Worm (Caenorhabditis elegans) whole organism, young adult: ENCODE data around the gene ubq-2.

Experiments
- B0261.1 ChIP-seq: sonication (generic microtip); optimal IDR thresholded peaks from 2 replicates; lab custom pipeline; 2016; ENCODE audit warnings: mild to moderate bottlenecking, missing genetic modification characterization, moderate library complexity, missing compliant biosample characterization
- B0336.3 ChIP-seq: fragments of 200-800 bp; sonication (Bioruptor generic); IDR thresholded peaks from 2 replicates; pipeline ENCODE4 v1.3.6; 2022; ENCODE audit warnings: missing genetic modification characterization, missing compliant biosample characterization
- D2030.7 ChIP-seq: fragments of 200-800 bp; sonication (Bioruptor generic); IDR thresholded peaks from 2 replicates; pipeline ENCODE4 v1.3.6; 2022; ENCODE audit warnings: missing genetic modification reagents, missing genetic modification characterization, missing compliant biosample characterization
- F37B4.10 ChIP-seq: fragments of 200-800 bp; sonication (Bioruptor generic); IDR thresholded peaks from 2 replicates; pipeline ENCODE4 v1.3.6; 2022; ENCODE audit warnings: missing genetic modification characterization, missing compliant biosample characterization
- F52B5.7 ChIP-seq: sonication (generic microtip); optimal IDR thresholded peaks from 2 replicates; lab custom pipeline; 2016; ENCODE audit warnings: mild to moderate bottlenecking, missing genetic modification characterization, missing compliant biosample characterization
- K11D2.4 ChIP-seq: fragments of 200-800 bp; sonication (Bioruptor generic); IDR thresholded peaks from 2 replicates; pipeline ENCODE4 v1.3.6; 2022; ENCODE audit warnings: missing genetic modification reagents, missing genetic modification characterization, missing compliant biosample characterization
- K12H6.12 ChIP-seq: fragments of 200-800 bp; sonication (Bioruptor generic); optimal IDR thresholded peaks from 2 replicates; lab custom pipeline; 2018; ENCODE audit warnings: mild to moderate bottlenecking, missing genetic modification characterization, missing compliant biosample characterization
- T07F8.4 ChIP-seq: sonication (generic microtip); optimal IDR thresholded peaks from 2 replicates; lab custom pipeline; 2016; ENCODE audit warnings: mild to moderate bottlenecking, missing genetic modification characterization, moderate library complexity, missing compliant biosample characterization
- attf-6 ChIP-seq: fragments of 200-800 bp; sonication (Bioruptor generic); IDR thresholded peaks from 2 replicates; pipeline ENCODE4 v1.3.6; 2022; ENCODE audit warnings: missing genetic modification reagents, missing genetic modification characterization, missing compliant biosample characterization
- cebp-1 ChIP-seq, 2 experiments: fragments of 200-800 bp in 1 of 2; sonication (Bioruptor generic) in 1 of 2; sonication (generic microtip) in 1 of 2; IDR thresholded peaks in 1 of 2; optimal IDR thresholded peaks in 1 of 2; 2 replicates each; pipeline versions ENCODE4 v1.3.6 to Lab custom; 2017 to 2022; ENCODE audit warnings: missing compliant biosample characterization in 2 of 2, missing genetic modification characterization in 2 of 2, mild to moderate bottlenecking in 1 of 2, missing genetic modification reagents in 1 of 2, moderate library complexity in 1 of 2
- cebp-2 ChIP-seq: fragments of 200-800 bp; sonication (Bioruptor generic); IDR thresholded peaks from 2 replicates; pipeline ENCODE4 v1.3.6; 2022; ENCODE audit warnings: missing genetic modification characterization, missing compliant biosample characterization
- ceh-100 ChIP-seq: fragments of 200-800 bp; sonication (Bioruptor generic); IDR thresholded peaks from 2 replicates; pipeline ENCODE4 v1.3.6; 2022; ENCODE audit warnings: missing genetic modification reagents, missing genetic modification characterization, missing compliant biosample characterization
- ceh-27 ChIP-seq: fragments of 200-800 bp; sonication (Bioruptor generic); optimal IDR thresholded peaks from 2 replicates; lab custom pipeline; 2018; ENCODE audit warnings: mild to moderate bottlenecking, missing genetic modification characterization, moderate library complexity, missing compliant biosample characterization
- ceh-91 ChIP-seq: fragments of 200-800 bp; sonication (Bioruptor generic); IDR thresholded peaks from 2 replicates; pipeline ENCODE4 v1.3.6; 2022; ENCODE audit warnings: missing genetic modification reagents, missing genetic modification characterization, missing compliant biosample characterization
- chd-7 ChIP-seq: sonication (generic microtip); optimal IDR thresholded peaks from 2 replicates; lab custom pipeline; 2016; ENCODE audit warnings: mild to moderate bottlenecking, missing genetic modification characterization, moderate library complexity, missing compliant biosample characterization
- dpff-1 ChIP-seq: sonication (generic microtip); optimal IDR thresholded peaks from 2 replicates; lab custom pipeline; 2017; ENCODE audit warnings: mild to moderate bottlenecking, missing genetic modification characterization, missing compliant biosample characterization
- efl-1 ChIP-seq: fragments of 150-350 bp; optimal IDR thresholded peaks from 2 replicates; lab custom pipeline; 2014; ENCODE audit warnings: missing biosample characterization, missing genetic modification reagents, missing genetic modification characterization
- egrh-3 ChIP-seq: fragments of 200-800 bp; sonication (Bioruptor generic); IDR thresholded peaks from 2 replicates; pipeline ENCODE4 v1.3.6; 2022; ENCODE audit warnings: missing genetic modification reagents, missing genetic modification characterization, missing compliant biosample characterization
- let-607 ChIP-seq, 2 experiments: fragments of 200-800 bp in 1 of 2; sonication (Bioruptor generic) in 1 of 2; sonication (generic microtip) in 1 of 2; optimal IDR thresholded peaks; 2 replicates each; lab custom pipeline; 2016 to 2018; ENCODE audit warnings: mild to moderate bottlenecking in 2 of 2, missing compliant biosample characterization in 2 of 2, missing genetic modification characterization in 2 of 2, moderate library complexity in 2 of 2, missing genotype in 1 of 2
- lin-40 ChIP-seq: sonication (generic microtip); optimal IDR thresholded peaks from 2 replicates; lab custom pipeline; 2016; ENCODE audit warnings: missing genetic modification characterization, mild to moderate bottlenecking, missing compliant biosample characterization, missing genotype, missing genetic modification reagents
- lsl-1 ChIP-seq: fragments of 200-800 bp; sonication (Bioruptor generic); optimal IDR thresholded peaks from 2 replicates; lab custom pipeline; 2018; ENCODE audit warnings: mild to moderate bottlenecking, missing genetic modification characterization, moderate library complexity, missing compliant biosample characterization
- madf-10 ChIP-seq: sonication (generic microtip); optimal IDR thresholded peaks from 2 replicates; lab custom pipeline; 2016; ENCODE audit warnings: mild to moderate bottlenecking, missing genetic modification characterization, missing compliant biosample characterization
- mcd-1 ChIP-seq: fragments of 200-800 bp; sonication (Bioruptor generic); IDR thresholded peaks from 2 replicates; pipeline ENCODE4 v1.3.6; 2022; ENCODE audit warnings: missing genetic modification reagents, missing genetic modification characterization, missing compliant biosample characterization
- mel-28 ChIP-seq: sonication (generic microtip); optimal IDR thresholded peaks from 2 replicates; lab custom pipeline; 2016; ENCODE audit warnings: borderline replicate concordance, mild to moderate bottlenecking, missing genetic modification characterization, missing compliant biosample characterization
- nfya-2 ChIP-seq: fragments of 200-800 bp; sonication (Bioruptor generic); IDR thresholded peaks from 2 replicates; pipeline ENCODE4 v1.3.6; 2022; ENCODE audit warnings: missing genetic modification reagents, missing genetic modification characterization, missing compliant biosample characterization
- nfyb-1 ChIP-seq: fragments of 200-800 bp; sonication (Bioruptor generic); IDR thresholded peaks from 2 replicates; pipeline ENCODE4 v1.3.6; 2022; ENCODE audit warnings: missing genetic modification reagents, missing genetic modification characterization, missing compliant biosample characterization
- sea-2 ChIP-seq: fragments of 200-800 bp; sonication (Bioruptor generic); IDR thresholded peaks from 2 replicates; pipeline ENCODE4 v1.3.6; 2022; ENCODE audit warnings: missing genetic modification characterization, missing compliant biosample characterization
- zfh-2 ChIP-seq: fragments of 200-800 bp; sonication (Bioruptor generic); conservative IDR thresholded peaks from 2 replicates; pipeline ENCODE4 v1.3.6; 2022; ENCODE audit warnings: missing genetic modification reagents, missing genetic modification characterization, missing compliant biosample characterization
- zim-3 ChIP-seq: sonication (generic microtip); optimal IDR thresholded peaks from 2 replicates; lab custom pipeline; 2017; ENCODE audit warnings: mild to moderate bottlenecking, missing genetic modification characterization, moderate library complexity, missing compliant biosample characterization

Gene ubq-2

ce11 chrIII:12951362-12952228, 26.7 kb downstream of the ubq-2 start, which contains the start of gene Y39E4A.1:
Y39E4A.1 (plus strand) TSS chrIII:12951412.
- no peak for TF ChIP-seq efl-1 (GFP tag; lab: Kevin White, UChicago)
- TF ChIP-seq cebp-2 (GFP tag; lab: Robert Waterston, UW), result 0 out of 2 replicates have a peak, but pooled peaks have one; percentile 30
- peak; percentile 83 for TF ChIP-seq zfh-2 (GFP tag; lab: Robert Waterston, UW)
- TF ChIP-seq F37B4.10 (GFP tag; lab: Robert Waterston, UW), result 0 out of 2 replicates have a peak, but pooled peaks have one; percentile 37
- peak; percentile 49; the same call in 1 of the 2 replicates for TF ChIP-seq egrh-3 (GFP tag; lab: Robert Waterston, UW)

ce11 chrIII:12945072-12945471, 33.3 kb downstream of the ubq-2 start:
- TF ChIP-seq mel-28 (tag; lab: Kevin White, UChicago), result no peak
- TF ChIP-seq D2030.7 (GFP tag; lab: Robert Waterston, UW), result no peak
- no peak for TF ChIP-seq sea-2 (GFP tag; lab: Robert Waterston, UW)
- no peak for TF ChIP-seq K11D2.4 (GFP tag; lab: Robert Waterston, UW)
- TF ChIP-seq ceh-27 (GFP tag; lab: Kevin White, UChicago), result no peak
- TF ChIP-seq ceh-91, result no peak
- no peak for TF ChIP-seq cebp-1 (GFP tag; IDR thresholded peaks at IDR 0.05; lab: Robert Waterston, UW)
- TF ChIP-seq cebp-1 (tag; optimal IDR thresholded peaks at IDR 0.05; lab: Kevin White, UChicago), result no peak
- TF ChIP-seq B0261.1 (tag; lab: Kevin White, UChicago), result no peak
- no peak for TF ChIP-seq cebp-2 (GFP tag; lab: Robert Waterston, UW)
- TF ChIP-seq lsl-1 (GFP tag; lab: Kevin White, UChicago), result no peak
- TF ChIP-seq B0336.3 (GFP tag; lab: Robert Waterston, UW), result no peak
- no peak for TF ChIP-seq lin-40 (tag; lab: Kevin White, UChicago)
- no peak for TF ChIP-seq T07F8.4 (tag; lab: Kevin White, UChicago)
- TF ChIP-seq dpff-1, result no peak
- no peak for TF ChIP-seq madf-10 (tag; lab: Kevin White, UChicago)
- no peak for TF ChIP-seq attf-6

- TF ChIP-seq mcd-1 (no peak), K12H6.12 (tag; lab: Kevin White, UChicago) (no peak), nfyb-1 (GFP tag; lab: Robert Waterston, UW) (0 out of 2 replicates have a peak, but pooled peaks have one; percentile 66), nfya-2 (GFP tag; lab: Robert Waterston, UW) (no peak)
Observed at ce11 chrIII:12944064-12944463, 34.3 kb downstream of the ubq-2 start.

DNA sequence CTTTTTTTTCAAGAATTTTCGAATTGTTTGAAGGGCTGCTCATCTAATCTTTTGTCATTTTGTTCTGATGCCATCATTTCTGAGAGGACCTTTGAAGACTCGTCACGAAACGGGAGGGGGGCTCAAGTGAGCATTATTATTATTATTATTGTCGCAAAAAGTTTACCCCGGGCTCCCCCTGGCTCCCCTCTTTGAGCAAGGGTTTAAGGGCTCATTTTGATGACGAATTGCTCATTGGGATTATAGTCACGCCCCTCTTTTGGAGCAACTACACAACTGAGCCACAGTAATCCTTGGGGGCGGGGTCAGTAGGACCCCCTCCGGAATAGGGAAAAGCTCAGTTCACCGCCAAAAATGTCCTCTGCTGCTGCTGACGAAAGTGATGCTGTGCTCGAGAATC, 36.0 kb downstream of the ubq-2 start, which contains the start of gene unc-25:
unc-25 (plus strand) TSS at position 345 of the 400 bp plus-strand sequence.
- TF ChIP-seq ceh-100 (GFP tag; lab: Robert Waterston, UW) (no peak), ceh-27 (GFP tag; lab: Kevin White, UChicago) (peak; percentile 70), chd-7 (peak; percentile 17), let-607 (tag; optimal IDR thresholded peaks at IDR 0.05; lab: Kevin White, UChicago) (no peak), F52B5.7 (tag; lab: Kevin White, UChicago) (peak; percentile 48), zim-3 (tag; lab: Kevin White, UChicago) (peak; percentile 43), zfh-2 (GFP tag; lab: Robert Waterston, UW) (0 out of 2 replicates have a peak, but pooled peaks have one; percentile 16), attf-6 (0 out of 2 replicates have a peak, but pooled peaks have one; percentile 49)
